Worm (Caenorhabditis elegans) whole organism, early embryonic: ENCODE data around the gene F59A6.11.

Experiments used
- ceh-36 ChIP-seq: sonication (generic microtip); optimal IDR thresholded peaks from 2 replicates; lab custom pipeline; 2016; ENCODE audit warnings: missing genetic modification characterization, inconsistent platforms, missing compliant biosample characterization
- pes-1 ChIP-seq: fragments of 200-800 bp; sonication (Bioruptor generic); IDR thresholded peaks from 2 replicates; pipeline ENCODE4 v1.3.6; 2022; ENCODE audit warnings: missing genetic modification reagents, missing genetic modification characterization, missing compliant biosample characterization
- scrt-1 ChIP-seq: fragments of 200-800 bp; sonication (Bioruptor generic); IDR thresholded peaks from 2 replicates; pipeline ENCODE4 v1.3.6; 2022; ENCODE audit warnings: missing genetic modification characterization, missing compliant biosample characterization

DNA sequence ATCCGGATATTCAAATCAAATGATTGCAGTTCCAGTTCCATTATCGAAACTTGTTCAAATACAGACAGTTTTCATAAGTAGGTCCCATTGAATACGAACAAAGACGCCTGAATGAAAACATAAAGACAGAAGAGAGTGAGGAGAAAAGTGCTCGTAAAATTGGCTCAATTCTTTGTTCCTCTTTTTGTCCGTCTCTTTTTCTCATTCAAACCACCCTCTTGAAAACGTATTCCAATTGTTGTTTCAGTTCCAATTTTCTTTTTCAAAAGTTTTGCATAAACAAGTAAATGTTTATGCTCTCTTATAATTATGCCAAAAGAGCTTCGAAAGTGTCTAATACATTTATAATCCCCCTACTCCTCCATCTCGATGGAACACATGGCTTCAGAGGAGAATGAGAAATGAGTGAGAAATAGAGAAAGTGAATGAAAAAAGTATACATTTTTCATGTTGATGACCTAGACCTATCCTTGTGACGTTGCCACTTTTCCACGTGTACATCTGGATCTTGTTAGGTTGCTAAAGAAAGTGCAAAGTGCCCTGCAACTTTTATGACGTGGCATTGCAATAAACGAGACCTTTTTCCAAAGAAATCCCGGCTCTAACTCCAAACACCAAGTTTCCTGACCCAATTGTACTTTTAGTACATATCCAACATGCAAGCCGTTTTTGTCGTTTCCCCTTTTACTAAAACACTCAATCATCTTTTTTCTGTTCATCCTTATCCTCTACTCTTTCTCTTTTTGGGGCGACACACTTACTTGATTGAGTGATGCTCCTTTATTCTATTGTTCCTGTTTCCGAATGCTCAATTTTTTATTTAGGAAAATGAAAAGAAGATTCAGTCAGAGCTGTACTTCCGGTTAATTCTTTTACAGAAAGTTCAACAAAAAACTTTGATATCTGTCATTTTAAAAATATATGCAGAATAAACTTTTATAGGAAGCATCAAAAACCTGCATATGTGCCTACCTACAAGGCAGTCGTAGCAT lies 47.9 kb upstream of the F59A6.11 start:
- no peak for TF ChIP-seq scrt-1
- no peak for TF ChIP-seq ceh-36 (tag; lab: Kevin White, UChicago)
- no peak for TF ChIP-seq pes-1 (GFP tag; lab: Robert Waterston, UW)
